Worm (Caenorhabditis elegans) whole organism, L2 larva: ENCODE data around the gene Y38E10A.24.

Experiments
- C34F6.9 ChIP-seq: fragments of 150-350 bp; optimal IDR thresholded peaks from 2 replicates; lab custom pipeline; 2014; ENCODE audit warnings: missing biosample characterization, missing genetic modification characterization
- F13H6.1 ChIP-seq: sonication (generic microtip); optimal IDR thresholded peaks from 2 replicates; lab custom pipeline; 2016; ENCODE audit warnings: missing genetic modification characterization, missing compliant biosample characterization
- R02D3.7 ChIP-seq: fragments of 150-350 bp; optimal IDR thresholded peaks from 2 replicates; lab custom pipeline; 2014; ENCODE audit warnings: missing biosample characterization, missing genetic modification characterization
- Y55F3AM.14 ChIP-seq: fragments of 200-800 bp; sonication (Bioruptor generic); optimal IDR thresholded peaks from 2 replicates; lab custom pipeline; 2018; ENCODE audit warnings: mild to moderate bottlenecking, missing genetic modification characterization, missing compliant biosample characterization
- ZK546.5 ChIP-seq: sonication (generic microtip); optimal IDR thresholded peaks from 2 replicates; lab custom pipeline; 2017; ENCODE audit warnings: missing biosample characterization, missing genetic modification characterization
- alr-1 ChIP-seq: fragments of 150-350 bp; optimal IDR thresholded peaks from 2 replicates; lab custom pipeline; 2014; ENCODE audit warnings: missing biosample characterization, missing genetic modification characterization
- aly-2 ChIP-seq: fragments of 150-350 bp; optimal IDR thresholded peaks from 2 replicates; lab custom pipeline; 2014; ENCODE audit warnings: missing biosample characterization, missing genetic modification characterization
- ama-1 ChIP-seq: fragments of 150-350 bp; optimal IDR thresholded peaks from 2 replicates; lab custom pipeline; 2018; ENCODE audit warnings: inconsistent platforms
- blmp-1 ChIP-seq: sonication (generic microtip); optimal IDR thresholded peaks from 2 replicates; lab custom pipeline; 2017; ENCODE audit warnings: missing genetic modification characterization, mild to moderate bottlenecking, missing compliant biosample characterization, antibody characterized with exemption, moderate library complexity; ENCODE audit not compliant: insufficient read depth
- ceh-16 ChIP-seq: fragments of 150-350 bp; optimal IDR thresholded peaks from 2 replicates; lab custom pipeline; 2014; ENCODE audit warnings: missing biosample characterization, missing genetic modification characterization
- ceh-82 ChIP-seq: fragments of 150-350 bp; optimal IDR thresholded peaks from 2 replicates; lab custom pipeline; 2014; ENCODE audit warnings: missing biosample characterization, missing genetic modification characterization
- crh-2 ChIP-seq: sonication (generic microtip); optimal IDR thresholded peaks from 2 replicates; lab custom pipeline; 2017; ENCODE audit warnings: missing biosample characterization, missing genetic modification characterization
- dmd-4 ChIP-seq: sonication (generic microtip); optimal IDR thresholded peaks from 2 replicates; lab custom pipeline; 2017; ENCODE audit warnings: missing biosample characterization, missing genetic modification characterization
- egl-27 ChIP-seq: sonication (generic microtip); optimal IDR thresholded peaks from 3 replicates; lab custom pipeline; 2017; ENCODE audit warnings: missing biosample characterization, missing genetic modification reagents, missing genetic modification characterization
- elt-1 ChIP-seq: fragments of 150-350 bp; optimal IDR thresholded peaks from 2 replicates; lab custom pipeline; 2014; ENCODE audit warnings: missing biosample characterization, missing genetic modification characterization
- elt-3 ChIP-seq: sonication (generic microtip); optimal IDR thresholded peaks from 2 replicates; lab custom pipeline; 2017; ENCODE audit warnings: missing biosample characterization, missing genetic modification characterization
- fos-1 ChIP-seq: fragments of 150-350 bp; optimal IDR thresholded peaks from 2 replicates; lab custom pipeline; 2014; ENCODE audit warnings: missing biosample characterization, missing genetic modification characterization
- gmeb-1 ChIP-seq: fragments of 150-350 bp; optimal IDR thresholded peaks from 2 replicates; lab custom pipeline; 2014; ENCODE audit warnings: missing biosample characterization, missing genetic modification characterization
- lin-11 ChIP-seq: fragments of 150-350 bp; sonication (generic microtip); optimal IDR thresholded peaks from 2 replicates; lab custom pipeline; 2014; ENCODE audit warnings: missing biosample characterization, missing genetic modification characterization, inconsistent platforms, mixed read lengths
- lin-13 ChIP-seq: fragments of 150-350 bp; optimal IDR thresholded peaks from 2 replicates; lab custom pipeline; 2014; ENCODE audit warnings: missing biosample characterization, missing genetic modification reagents, missing genetic modification characterization
- lin-39 ChIP-seq: fragments of 150-350 bp; optimal IDR thresholded peaks from 2 replicates; lab custom pipeline; 2014; ENCODE audit warnings: missing biosample characterization, missing genetic modification reagents, missing genetic modification characterization
- lsy-2 ChIP-seq, 2 experiments: fragments of 150-350 bp in 1 of 2; sonication (generic microtip) in 1 of 2; optimal IDR thresholded peaks; 2 replicates each; lab custom pipeline; 2014 to 2017; ENCODE audit warnings: missing biosample characterization in 2 of 2, missing genetic modification characterization in 2 of 2
- mab-5 ChIP-seq: fragments of 150-350 bp; optimal IDR thresholded peaks from 2 replicates; lab custom pipeline; 2014; ENCODE audit warnings: missing biosample characterization, missing genetic modification characterization
- mbf-1 ChIP-seq: sonication (generic microtip); optimal IDR thresholded peaks from 2 replicates; lab custom pipeline; 2017; ENCODE audit warnings: missing biosample characterization, missing genetic modification characterization
- mdl-1 ChIP-seq, 2 experiments: fragments of 150-350 bp in 1 of 2; sonication (generic microtip) in 1 of 2; optimal IDR thresholded peaks; 2 replicates each; lab custom pipeline; 2017; ENCODE audit warnings: missing biosample characterization in 2 of 2, missing genetic modification characterization in 2 of 2
- nhr-11 ChIP-seq: fragments of 150-350 bp; optimal IDR thresholded peaks from 2 replicates; lab custom pipeline; 2014; ENCODE audit warnings: missing biosample characterization, missing genetic modification characterization
- nhr-12 ChIP-seq: fragments of 150-350 bp; optimal IDR thresholded peaks from 2 replicates; lab custom pipeline; 2014; ENCODE audit warnings: missing biosample characterization, missing genetic modification characterization
- nhr-129 ChIP-seq: fragments of 150-350 bp; optimal IDR thresholded peaks from 2 replicates; lab custom pipeline; 2014; ENCODE audit warnings: missing biosample characterization, missing genetic modification characterization
- nhr-21 ChIP-seq: fragments of 150-350 bp; optimal IDR thresholded peaks from 2 replicates; lab custom pipeline; 2014; ENCODE audit warnings: missing biosample characterization, missing genetic modification characterization
- nhr-23 ChIP-seq: fragments of 150-350 bp; optimal IDR thresholded peaks from 2 replicates; lab custom pipeline; 2014; ENCODE audit warnings: missing biosample characterization, missing genetic modification reagents, missing genetic modification characterization
- nhr-237 ChIP-seq: fragments of 150-350 bp; optimal IDR thresholded peaks from 2 replicates; lab custom pipeline; 2014; ENCODE audit warnings: missing biosample characterization, missing genetic modification characterization
- nhr-25 ChIP-seq: fragments of 150-350 bp; sonication (generic microtip); optimal IDR thresholded peaks from 3 replicates; lab custom pipeline; 2014; ENCODE audit warnings: missing biosample characterization, missing genetic modification characterization
- nhr-77 ChIP-seq: fragments of 150-350 bp; optimal IDR thresholded peaks from 2 replicates; lab custom pipeline; 2014; ENCODE audit warnings: missing biosample characterization, missing genetic modification characterization
- peb-1 ChIP-seq: fragments of 150-350 bp; optimal IDR thresholded peaks from 2 replicates; lab custom pipeline; 2014; ENCODE audit warnings: missing biosample characterization, missing genetic modification characterization
- sem-4 ChIP-seq: fragments of 150-350 bp; optimal IDR thresholded peaks from 2 replicates; lab custom pipeline; 2014; ENCODE audit warnings: missing biosample characterization, missing genetic modification reagents, missing genetic modification characterization
- skn-1 ChIP-seq: sonication (generic microtip); optimal IDR thresholded peaks from 2 replicates; lab custom pipeline; 2017; ENCODE audit warnings: missing biosample characterization, missing genetic modification characterization
- sma-3 ChIP-seq: sonication (generic microtip); optimal IDR thresholded peaks from 2 replicates; lab custom pipeline; 2016; ENCODE audit warnings: missing genetic modification reagents, missing genetic modification characterization, missing compliant biosample characterization
- sma-9 ChIP-seq, 2 experiments: fragments of 150-350 bp in 1 of 2; sonication (generic microtip) in 1 of 2; optimal IDR thresholded peaks; 2 replicates each; lab custom pipeline; 2014 to 2016; ENCODE audit warnings: missing genetic modification characterization in 2 of 2, mild to moderate bottlenecking in 1 of 2, missing biosample characterization in 1 of 2, missing compliant biosample characterization in 1 of 2, missing genetic modification reagents in 1 of 2, moderate library complexity in 1 of 2
- snpc-4 ChIP-seq: fragments of 150-350 bp; optimal IDR thresholded peaks from 2 replicates; lab custom pipeline; 2014; ENCODE audit warnings: missing biosample characterization, missing genetic modification characterization
- unc-39 ChIP-seq: fragments of 150-350 bp; optimal IDR thresholded peaks from 2 replicates; lab custom pipeline; 2014; ENCODE audit warnings: missing biosample characterization, missing genetic modification characterization
- unc-55 ChIP-seq: fragments of 150-350 bp; sonication (generic microtip); optimal IDR thresholded peaks from 3 replicates; lab custom pipeline; 2014; ENCODE audit warnings: missing biosample characterization, missing genetic modification reagents, missing genetic modification characterization
- unc-62 ChIP-seq: fragments of 150-350 bp; optimal IDR thresholded peaks from 2 replicates; lab custom pipeline; 2014; ENCODE audit warnings: missing biosample characterization, missing genetic modification reagents, missing genetic modification characterization
- ztf-1 ChIP-seq: fragments of 200-800 bp; sonication (Bioruptor generic); conservative IDR thresholded peaks from 2 replicates; pipeline ENCODE4 v1.3.6; 2022; ENCODE audit warnings: missing genetic modification characterization, missing compliant biosample characterization
- ztf-11 ChIP-seq: sonication (generic microtip); optimal IDR thresholded peaks from 2 replicates; lab custom pipeline; 2017; ENCODE audit warnings: missing biosample characterization, missing genetic modification characterization
- ztf-4 ChIP-seq: fragments of 150-350 bp; optimal IDR thresholded peaks from 2 replicates; lab custom pipeline; 2014; ENCODE audit warnings: missing biosample characterization, missing genetic modification characterization

Gene Y38E10A.24

DNA sequence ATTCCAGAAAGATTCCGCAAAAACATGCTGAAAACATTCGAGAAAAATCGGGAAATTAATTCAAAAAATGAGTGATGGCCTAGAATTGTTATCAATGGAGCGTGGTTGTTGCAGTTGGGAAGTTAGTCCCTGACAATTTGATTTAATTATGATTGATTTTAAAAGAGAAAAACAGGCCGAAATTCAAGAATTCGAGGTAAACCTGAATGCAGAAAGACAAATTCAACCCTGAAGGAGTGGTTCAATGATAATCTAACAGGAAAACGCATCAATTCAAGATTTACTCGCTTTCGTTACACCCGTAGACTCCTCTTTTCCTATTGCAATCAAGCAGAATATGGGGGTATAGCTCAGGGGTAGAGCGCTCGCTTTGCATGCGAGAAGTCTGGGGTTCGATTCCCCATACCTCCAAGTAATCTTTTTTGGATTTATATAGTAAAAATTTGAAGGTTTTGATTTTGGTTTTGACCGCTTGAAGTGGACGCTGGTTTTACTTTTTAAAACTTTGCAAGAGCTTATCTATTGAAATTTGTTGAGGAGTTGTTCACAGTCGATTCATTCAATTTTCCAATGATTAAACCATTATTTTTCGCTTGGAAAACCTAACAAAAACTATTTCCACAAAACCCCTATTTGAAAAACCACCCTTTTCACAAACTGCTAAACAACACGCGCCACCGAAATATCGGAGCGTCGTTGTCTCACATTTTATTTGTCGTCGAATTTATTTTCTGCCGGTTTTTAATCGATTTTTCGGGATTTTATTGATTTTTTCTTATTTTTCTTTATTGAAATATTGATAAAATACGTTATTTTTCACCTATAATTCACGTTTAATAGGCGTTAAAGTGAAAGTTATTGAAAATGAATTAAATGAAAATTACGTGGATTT, 614 bp upstream of the Y38E10A.24 start (continued):
- peak; percentile 83 for TF ChIP-seq crh-2

DNA sequence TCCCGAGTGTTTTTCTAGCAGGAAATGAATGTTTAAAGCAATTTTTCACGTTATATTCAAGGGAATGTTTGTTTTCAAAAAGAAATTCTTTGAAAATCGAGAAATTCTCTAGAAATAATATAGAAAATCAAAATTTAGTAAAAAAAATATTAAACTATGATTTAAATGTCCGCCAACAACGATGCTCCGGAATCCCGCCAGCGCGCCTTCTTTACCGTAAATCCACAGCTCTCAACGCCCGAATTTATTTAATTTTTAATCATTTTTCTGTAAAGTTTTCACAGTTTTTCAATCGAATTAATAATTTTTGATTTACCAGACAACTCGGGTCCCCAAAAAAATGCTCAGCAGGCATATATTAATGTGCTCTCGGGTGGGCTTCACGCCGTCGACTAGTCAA, 800 bp downstream of the Y38E10A.24 start, which contains the start of the genes Y38E10A.33 and cox-10:
Gene Y38E10A.33, minus strand, starts transcription at position 12 of the 400 bp plus-strand sequence.
Gene cox-10, plus strand, starts transcription at position 320 of the 400 bp plus-strand sequence.
- TF ChIP-seq snpc-4: peak; percentile 69
- no peak for TF ChIP-seq elt-3 (tag; lab: Kevin White, UChicago)
- no peak for TF ChIP-seq nhr-129 (tag; lab: Kevin White, UChicago)
- TF ChIP-seq ztf-1: no peak
- TF ChIP-seq nhr-11 (tag; lab: Kevin White, UChicago): no peak
- TF ChIP-seq fos-1 (tag; lab: Kevin White, UChicago): no peak
- TF ChIP-seq unc-39 (tag; lab: Kevin White, UChicago): no peak
- peak; percentile 57 for TF ChIP-seq F13H6.1
- peak; percentile 38 for TF ChIP-seq nhr-21 (tag; lab: Kevin White, UChicago)
- TF ChIP-seq Y55F3AM.14: no peak
- TF ChIP-seq dmd-4 (tag; lab: Kevin White, UChicago): no peak
- no peak for TF ChIP-seq alr-1 (tag; lab: Kevin White, UChicago)
- TF ChIP-seq ama-1 (lab: Kevin White, UChicago): no peak
- no peak for TF ChIP-seq aly-2
- TF ChIP-seq lin-13 (GFP tag; lab: Kevin White, UChicago): peak; percentile 73
- TF ChIP-seq lin-11: peak; percentile 23
- no peak for TF ChIP-seq elt-1 (tag; lab: Kevin White, UChicago)
- peak; percentile 33 to 68 for TF ChIP-seq lsy-2 (tag; optimal IDR thresholded peaks at IDR 0.05; lab: Kevin White, UChicago)
- TF ChIP-seq skn-1 (tag; lab: Kevin White, UChicago): no peak
- TF ChIP-seq C34F6.9 (tag; lab: Kevin White, UChicago): peak; percentile 61
- no peak for TF ChIP-seq sma-9 (GFP tag; optimal IDR thresholded peaks at IDR 0.05; lab: Kevin White, UChicago)
- TF ChIP-seq sma-9 (tag; optimal IDR thresholded peaks at IDR 0.05; lab: Kevin White, UChicago): no peak
- TF ChIP-seq ceh-16: no peak
- TF ChIP-seq nhr-77: no peak
- peak; percentile 78 for TF ChIP-seq unc-55 (GFP tag; lab: Kevin White, UChicago)
- no peak for TF ChIP-seq unc-62 (GFP tag; lab: Kevin White, UChicago)
- TF ChIP-seq nhr-25 (tag; lab: Kevin White, UChicago): peak; percentile 50
- no peak for TF ChIP-seq lin-39 (tag; lab: Kevin White, UChicago)
- no peak for TF ChIP-seq blmp-1 (tag; lab: Kevin White, UChicago)
- no peak for TF ChIP-seq nhr-12 (tag; lab: Kevin White, UChicago)
- TF ChIP-seq mbf-1: no peak
- peak; percentile 30 for TF ChIP-seq sem-4
- TF ChIP-seq ztf-11 (tag; lab: Kevin White, UChicago): no peak
- no peak for TF ChIP-seq mdl-1 (tag; optimal IDR thresholded peaks at IDR 0.05; lab: Kevin White, UChicago)
- TF ChIP-seq mab-5 (tag; lab: Kevin White, UChicago): peak; percentile 54
- no peak for TF ChIP-seq ZK546.5 (tag; lab: Kevin White, UChicago)
- peak; percentile 45 for TF ChIP-seq crh-2
- peak; percentile 56 for TF ChIP-seq sma-3 (GFP tag; lab: Kevin White, UChicago)
- no peak for TF ChIP-seq ceh-82 (tag; lab: Kevin White, UChicago)
- no peak for TF ChIP-seq peb-1 (tag; lab: Kevin White, UChicago)
- no peak for TF ChIP-seq ztf-4 (tag; lab: Kevin White, UChicago)
- peak; percentile 97 for TF ChIP-seq R02D3.7 (tag; lab: Kevin White, UChicago)
- TF ChIP-seq gmeb-1 (tag; lab: Kevin White, UChicago): peak; percentile 98
- TF ChIP-seq egl-27: no peak
- no peak for TF ChIP-seq nhr-23
- TF ChIP-seq nhr-237 (tag; lab: Kevin White, UChicago): peak; percentile 36
- TF ChIP-seq, all 48 proteins: peak for 16
